Fruit fly (Drosophila melanogaster): ENCODE measurements around the gene CG34117.

Gene CG34117

dm6 chr3R:9401127-9401603 lies 1.3 kb upstream of the CG34117 start, which contains the start of the genes RpL34b and CG8132:
Gene RpL34b, minus strand, starts transcription at chr3R:9401226.
Gene CG8132, plus strand, starts transcription at chr3R:9401495.
- TF ChIP-seq esn (GFP tag; optimal IDR thresholded peaks at IDR 0.05), result peak; percentile 96
- peak; percentile 86 for TF ChIP-seq Sox15 (GFP tag; optimal IDR thresholded peaks at IDR 0.05)
- peak; percentile 71 for TF ChIP-seq CG16779 (tag; optimal IDR thresholded peaks at IDR 0.05)
- peak; percentile 91 for TF ChIP-seq Smox (GFP tag; optimal IDR thresholded peaks at IDR 0.05)
- TF ChIP-seq CG32006 (GFP tag; optimal IDR thresholded peaks at IDR 0.05), result peak; percentile 89
- TF ChIP-seq salr (GFP tag; optimal IDR thresholded peaks at IDR 0.05), result peak; percentile 76 to 89
- TF ChIP-seq CG8319 (GFP tag; optimal IDR thresholded peaks at IDR 0.05), result peak; percentile 85
- peak; percentile 91 for TF ChIP-seq CG6163 (GFP tag; IDR thresholded peaks at IDR 0.05)
- TF ChIP-seq CG9139 (GFP tag; optimal IDR thresholded peaks at IDR 0.05), result peak; percentile 78
- TF ChIP-seq svp (GFP tag), result peak; percentile 95
- peak; percentile 87 for TF ChIP-seq fkh (GFP tag; optimal IDR thresholded peaks at IDR 0.05)
- TF ChIP-seq CG11294 (GFP tag; IDR thresholded peaks at IDR 0.05), result peak; percentile 82
- peak; percentile 90 for TF ChIP-seq topi (GFP tag; optimal IDR thresholded peaks at IDR 0.05)
- peak; percentile 92 for TF ChIP-seq vri (GFP tag; optimal IDR thresholded peaks at IDR 0.05)
- TF ChIP-seq fd85E (GFP tag; optimal IDR thresholded peaks at IDR 0.05), result peak; percentile 79
- peak; percentile 94 for TF ChIP-seq pdm3 (GFP tag; optimal IDR thresholded peaks at IDR 0.05)
- TF ChIP-seq Hr38 (GFP tag; optimal IDR thresholded peaks at IDR 0.05), result peak; percentile 39
- peak; percentile 96 for TF ChIP-seq Gug (GFP tag; IDR thresholded peaks at IDR 0.05)
- peak; percentile 95 for TF ChIP-seq CG10631 (GFP tag; optimal IDR thresholded peaks at IDR 0.05)
- no peak for TF ChIP-seq CG6276 (GFP tag; optimal IDR thresholded peaks at IDR 0.05)
- peak; percentile 86 for TF ChIP-seq net (GFP tag; optimal IDR thresholded peaks at IDR 0.05)
- TF ChIP-seq Eip78C (GFP tag), result peak; percentile 96
- peak; percentile 89 for TF ChIP-seq achi (GFP tag; optimal IDR thresholded peaks at IDR 0.05)
- peak; percentile 71 for TF ChIP-seq spab (GFP tag; optimal IDR thresholded peaks at IDR 0.05)
- TF ChIP-seq Blimp-1 (GFP tag; optimal IDR thresholded peaks at IDR 0.05), result peak; percentile 85
- peak; percentile 96 for TF ChIP-seq Eip75B (GFP tag; optimal IDR thresholded peaks at IDR 0.05)
- TF ChIP-seq CG7368 (GFP tag; optimal IDR thresholded peaks at IDR 0.05), result peak; percentile 83
- TF ChIP-seq lz (GFP tag; optimal IDR thresholded peaks at IDR 0.05), result peak; percentile 97
- peak; percentile 92 for TF ChIP-seq CG6792 (GFP tag; optimal IDR thresholded peaks at IDR 0.05)
- peak; percentile 92 for TF ChIP-seq Sox14 (GFP tag; optimal IDR thresholded peaks at IDR 0.05)
- TF ChIP-seq CG11762 (GFP tag; optimal IDR thresholded peaks at IDR 0.05; ENCODE audit: insufficient read depth), result peak; percentile 84
- TF ChIP-seq eg (GFP tag; IDR thresholded peaks at IDR 0.05), result peak; percentile 97
- TF ChIP-seq CG4318 (GFP tag; optimal IDR thresholded peaks at IDR 0.05), result no peak
- peak; percentile 92 for TF ChIP-seq Sox102F (GFP tag; optimal IDR thresholded peaks at IDR 0.05)
- peak; percentile 94 for TF ChIP-seq acj6 (GFP tag; optimal IDR thresholded peaks at IDR 0.05)
- TF ChIP-seq CG34406 (GFP tag; optimal IDR thresholded peaks at IDR 0.05), result peak; percentile 88
- peak; percentile 94 for TF ChIP-seq CG3919 (GFP tag; optimal IDR thresholded peaks at IDR 0.05)
- TF ChIP-seq Ets21C (GFP tag; optimal IDR thresholded peaks at IDR 0.05), result peak; percentile 93
- TF ChIP-seq Met (GFP tag; optimal IDR thresholded peaks at IDR 0.05), result peak; percentile 93
- peak; percentile 88 for TF ChIP-seq Eip93F (GFP tag; optimal IDR thresholded peaks at IDR 0.05)
- TF ChIP-seq OdsH (GFP tag; optimal IDR thresholded peaks at IDR 0.05), result peak; percentile 94
- TF ChIP-seq CG15336 (GFP tag; IDR thresholded peaks at IDR 0.05), result peak; percentile 86
- peak; percentile 88 for TF ChIP-seq CG6854 (GFP tag; optimal IDR thresholded peaks at IDR 0.05)
- peak in 1 of 2 experiments; percentile 84 for TF ChIP-seq ss (GFP tag; optimal IDR thresholded peaks at IDR 0.05)
- TF ChIP-seq CG31627 (GFP tag; optimal IDR thresholded peaks at IDR 0.05), result peak; percentile 96
- peak; percentile 81 for TF ChIP-seq dsx (GFP tag; optimal IDR thresholded peaks at IDR 0.05; ENCODE audit: poor library complexity, severe bottlenecking)
- TF ChIP-seq dac (GFP tag; optimal IDR thresholded peaks at IDR 0.05), result peak; percentile 86
- peak; percentile 95 for TF ChIP-seq cyc (GFP tag; optimal IDR thresholded peaks at IDR 0.05)
- TF ChIP-seq Lpt (GFP tag; optimal IDR thresholded peaks at IDR 0.05), result peak; percentile 86
- TF ChIP-seq Ets96B (tag; optimal IDR thresholded peaks at IDR 0.05), result peak; percentile 84
- peak; percentile 91 for TF ChIP-seq Hr4 (GFP tag; optimal IDR thresholded peaks at IDR 0.05)
- TF ChIP-seq CG1621 (tag; optimal IDR thresholded peaks at IDR 0.05), result peak; percentile 82
